Fruit fly (Drosophila melanogaster) Kc167 (cell line): ENCODE data around the gene alpha-Est6.
A peak's percentile ranks its signal among the peaks of the same experiment; 100 is the strongest.

ENCODE experiments used
- Myc ChIP-seq: fragments of >200 bp; optimal IDR thresholded peaks from 2 replicates; lab custom pipeline; 2017; ENCODE audit warnings: missing external identifiers
- Sin3A ChIP-seq: fragments of >200 bp; optimal IDR thresholded peaks from 2 replicates; lab custom pipeline; 2018; ENCODE audit warnings: missing external identifiers
- h ChIP-seq: fragments of >200 bp; optimal IDR thresholded peaks from 3 replicates; lab custom pipeline; 2018; ENCODE audit warnings: missing external identifiers
- insv ChIP-seq: fragments of >200 bp; optimal IDR thresholded peaks from 3 replicates; lab custom pipeline; 2018; ENCODE audit warnings: missing external identifiers
- psq ChIP-seq: fragments of >200 bp; optimal IDR thresholded peaks from 2 replicates; lab custom pipeline; 2017; ENCODE audit warnings: missing external identifiers
- ttk ChIP-seq: sonication (Bioruptor generic); optimal IDR thresholded peaks from 2 replicates; lab custom pipeline; 2017; ENCODE audit warnings: missing external identifiers

The alpha-Est6 gene

dm6 chr3R:7497488-7497887, 31.1 kb downstream of the alpha-Est6 start:
- TF ChIP-seq ttk (lab: Kevin White, UChicago) (no peak), insv (no peak), psq (lab: Kevin White, UChicago) (no peak), Myc (lab: Kevin White, UChicago) (no peak), h (lab: Kevin White, UChicago) (no peak), Sin3A (no peak)

- no peak for TF ChIP-seq Myc (lab: Kevin White, UChicago)
- TF ChIP-seq ttk (lab: Kevin White, UChicago): no peak
These were observed 34.8 kb downstream of the alpha-Est6 start, which contains the start of gene alpha-Est10 for dm6 chr3R:7493745-7494144. alpha-Est10 (minus strand) TSS chr3R:7493845.

dm6 chr3R:7493171-7493570, 35.4 kb downstream of the alpha-Est6 start, which contains the start of gene CG42656:
CG42656 (minus strand) TSS chr3R:7493271.
- TF ChIP-seq Myc (lab: Kevin White, UChicago) (no peak), Sin3A (no peak), ttk (lab: Kevin White, UChicago) (no peak), psq (lab: Kevin White, UChicago) (no peak)

- no peak for TF ChIP-seq h (lab: Kevin White, UChicago)
- no peak for TF ChIP-seq psq (lab: Kevin White, UChicago)
- no peak for TF ChIP-seq ttk (lab: Kevin White, UChicago)
- TF ChIP-seq Sin3A: no peak
These were observed 36.5 kb downstream of the alpha-Est6 start for dm6 chr3R:7492099-7492498.

- TF ChIP-seq insv (no peak), psq (lab: Kevin White, UChicago) (no peak), ttk (lab: Kevin White, UChicago) (no peak), h (lab: Kevin White, UChicago) (no peak), Sin3A (no peak), Myc (lab: Kevin White, UChicago) (no peak)
These were observed 37.1 kb downstream of the alpha-Est6 start for dm6 chr3R:7491453-7491853.

dm6 chr3R:7490884-7491283, 37.7 kb downstream of the alpha-Est6 start:
- TF ChIP-seq Sin3A (no peak), h (lab: Kevin White, UChicago) (no peak), Myc (lab: Kevin White, UChicago) (no peak), ttk (lab: Kevin White, UChicago) (no peak), psq (lab: Kevin White, UChicago) (no peak), insv (no peak)

dm6 chr3R:7489902-7490301, 38.7 kb downstream of the alpha-Est6 start:
- TF ChIP-seq insv: no peak
- no peak for TF ChIP-seq ttk (lab: Kevin White, UChicago)

dm6 chr3R:7475708-7476107, 52.9 kb downstream of the alpha-Est6 start:
- no peak for TF ChIP-seq insv
- no peak for TF ChIP-seq Myc (lab: Kevin White, UChicago)
- no peak for TF ChIP-seq Sin3A
- TF ChIP-seq h (lab: Kevin White, UChicago): no peak
- TF ChIP-seq psq (lab: Kevin White, UChicago): no peak
- no peak for TF ChIP-seq ttk (lab: Kevin White, UChicago)

dm6 chr3R:7474616-7475120, 53.9 kb downstream of the alpha-Est6 start:
- TF ChIP-seq psq (lab: Kevin White, UChicago) (no peak), insv (peak; percentile 17)
